Worm (Caenorhabditis elegans) whole organism, midembryonic: Measurements from ENCODE around the gene ZK809.8.

Experiments
- ref-1 ChIP-seq: fragments of 200-800 bp; sonication (Bioruptor generic); conservative IDR thresholded peaks from 2 replicates; pipeline ENCODE4 v1.3.6; 2022; ENCODE audit warnings: missing genetic modification reagents, missing genetic modification characterization, missing compliant biosample characterization
- ztf-29 ChIP-seq: fragments of 200-800 bp; sonication (Bioruptor generic); IDR thresholded peaks from 2 replicates; pipeline ENCODE4 v1.3.6; 2022; ENCODE audit warnings: missing genetic modification reagents, missing genetic modification characterization, missing compliant biosample characterization

ce11 chrIV:11697514-11697913 is 48.6 kb upstream of the ZK809.8 start:
- TF ChIP-seq ref-1 (GFP tag; lab: Robert Waterston, UW) (no peak), ztf-29 (GFP tag; lab: Robert Waterston, UW) (no peak)
